Fruit fly (Drosophila melanogaster) whole organism, embryonic: ENCODE measurements around the gene Art3.

Experiments
- B-H1 ChIP-seq: fragments of 200-800 bp; sonication (Bioruptor generic); IDR thresholded peaks from 3 replicates; pipeline ENCODE4 v1.3.6; 2022; ENCODE audit warnings: missing biosample characterization, missing genetic modification characterization
- CG12071 ChIP-seq: fragments of 200-800 bp; sonication (Bioruptor generic); optimal IDR thresholded peaks from 3 replicates; lab custom pipeline; 2018; ENCODE audit warnings: missing biosample characterization, mild to moderate bottlenecking, missing genetic modification characterization
- CG12219 ChIP-seq: fragments of 200-800 bp; sonication (Bioruptor generic); optimal IDR thresholded peaks from 3 replicates; lab custom pipeline; 2018; ENCODE audit warnings: missing biosample characterization, mild to moderate bottlenecking, missing genetic modification characterization
- CG1602 ChIP-seq: fragments of 200-800 bp; sonication (Bioruptor generic); optimal IDR thresholded peaks from 3 replicates; lab custom pipeline; 2016; ENCODE audit warnings: missing biosample characterization, missing genetic modification characterization
- CG17186 ChIP-seq: fragments of 200-800 bp; sonication (Bioruptor generic); optimal IDR thresholded peaks from 3 replicates; lab custom pipeline; 2017; ENCODE audit warnings: missing biosample characterization, missing genetic modification reagents, missing genetic modification characterization
- CG2202 ChIP-seq: fragments of 200-800 bp; sonication (Bioruptor generic); optimal IDR thresholded peaks from 2 replicates; lab custom pipeline; 2018; ENCODE audit warnings: missing biosample characterization, mild to moderate bottlenecking, missing genetic modification characterization
- CG30020 ChIP-seq: fragments of 200-800 bp; optimal IDR thresholded peaks from 2 replicates; lab custom pipeline; 2019; ENCODE audit warnings: missing biosample characterization, mild to moderate bottlenecking, missing genetic modification characterization, moderate library complexity
- CG31388 ChIP-seq: fragments of 200-800 bp; sonication (Bioruptor generic); optimal IDR thresholded peaks from 2 replicates; lab custom pipeline; 2016; ENCODE audit warnings: missing biosample characterization, missing genetic modification characterization
- CG42726 ChIP-seq: fragments of 200-800 bp; sonication (Bioruptor generic); IDR thresholded peaks from 2 replicates; pipeline ENCODE4 v1.3.6; 2022; ENCODE audit warnings: missing biosample characterization, missing genetic modification characterization; ENCODE audit not compliant: partially characterized antibody
- CG8089 ChIP-seq: fragments of 200-800 bp; sonication (Bioruptor generic); optimal IDR thresholded peaks from 3 replicates; lab custom pipeline; 2016; ENCODE audit warnings: missing biosample characterization, missing genetic modification characterization
- CG9797 ChIP-seq: fragments of 200-800 bp; sonication (Bioruptor generic); optimal IDR thresholded peaks from 3 replicates; lab custom pipeline; 2018; ENCODE audit warnings: missing biosample characterization, mild to moderate bottlenecking, missing genetic modification characterization
- D19A ChIP-seq: fragments of 200-800 bp; optimal IDR thresholded peaks from 3 replicates; lab custom pipeline; 2019; ENCODE audit warnings: missing biosample characterization, mild to moderate bottlenecking, missing genetic modification characterization, moderate library complexity
- Dip2 ChIP-seq: fragments of 200-800 bp; sonication (Bioruptor generic); IDR thresholded peaks from 2 replicates; pipeline ENCODE4 v1.3.6; 2022; ENCODE audit warnings: missing biosample characterization, missing genetic modification characterization
- Dip3 ChIP-seq: fragments of 200-800 bp; sonication (Bioruptor generic); optimal IDR thresholded peaks from 3 replicates; lab custom pipeline; 2016; ENCODE audit warnings: missing biosample characterization, missing genetic modification characterization
- Elba2 ChIP-seq: fragments of 200-800 bp; sonication (Bioruptor generic); optimal IDR thresholded peaks from 3 replicates; lab custom pipeline; 2016; ENCODE audit warnings: missing biosample characterization, missing genetic modification characterization
- Ets97D ChIP-seq: fragments of 200-800 bp; sonication (Bioruptor generic); optimal IDR thresholded peaks from 3 replicates; lab custom pipeline; 2016; ENCODE audit warnings: missing biosample characterization, missing genetic modification characterization
- HLHmδ ChIP-seq: fragments of 200-800 bp; sonication (Bioruptor generic); optimal IDR thresholded peaks from 2 replicates; lab custom pipeline; 2018; ENCODE audit warnings: missing biosample characterization, mild to moderate bottlenecking, missing genetic modification characterization, moderate library complexity
- HmgD ChIP-seq: fragments of 200-800 bp; sonication (Bioruptor generic); optimal IDR thresholded peaks from 3 replicates; lab custom pipeline; 2016; ENCODE audit warnings: missing biosample characterization, missing genetic modification characterization
- Lhr ChIP-seq: fragments of 200-800 bp; sonication (Bioruptor generic); optimal IDR thresholded peaks from 3 replicates; lab custom pipeline; 2017; ENCODE audit warnings: mild to moderate bottlenecking, missing biosample characterization, missing genetic modification reagents, missing genetic modification characterization
- Med ChIP-seq: fragments of 200-800 bp; sonication (Bioruptor generic); peaks from one replicate; lab custom pipeline; 2016; ENCODE audit warnings: missing biosample characterization, missing genetic modification characterization, mild to moderate bottlenecking, inconsistent platforms, moderate library complexity
- Mes4 ChIP-seq: fragments of 200-800 bp; sonication (Bioruptor generic); optimal IDR thresholded peaks from 2 replicates; lab custom pipeline; 2016; ENCODE audit warnings: missing biosample characterization, missing genetic modification characterization
- Ravus ChIP-seq: fragments of 200-800 bp; sonication (Bioruptor generic); IDR thresholded peaks from 2 replicates; pipeline ENCODE4 v1.3.6; 2022; ENCODE audit warnings: missing biosample characterization, missing genetic modification characterization
- Ssrp ChIP-seq: fragments of 200-800 bp; sonication (Bioruptor generic); optimal IDR thresholded peaks from 2 replicates; lab custom pipeline; 2018; ENCODE audit warnings: missing biosample characterization, mild to moderate bottlenecking, missing genetic modification characterization, moderate library complexity
- YL-1 ChIP-seq: fragments of 200-800 bp; sonication (Bioruptor generic); optimal IDR thresholded peaks from 3 replicates; lab custom pipeline; 2017; ENCODE audit warnings: missing biosample characterization, mild to moderate bottlenecking, missing genetic modification characterization
- bowl ChIP-seq: fragments of 200-800 bp; sonication (Bioruptor generic); IDR thresholded peaks from 2 replicates; pipeline ENCODE4 v1.3.6; 2022; ENCODE audit warnings: missing biosample characterization, missing genetic modification characterization
- crc ChIP-seq: fragments of 200-800 bp; sonication (Bioruptor generic); optimal IDR thresholded peaks from 2 replicates; lab custom pipeline; 2016; ENCODE audit warnings: missing biosample characterization, missing genetic modification characterization
- cwo ChIP-seq: fragments of 200-800 bp; sonication (Bioruptor generic); optimal IDR thresholded peaks from 3 replicates; lab custom pipeline; 2017; ENCODE audit warnings: missing biosample characterization, missing genetic modification characterization, mild to moderate bottlenecking, moderate library complexity, missing genetic modification reagents
- dysf ChIP-seq: fragments of 200-800 bp; sonication (Bioruptor generic); IDR thresholded peaks from 3 replicates; pipeline ENCODE4 v1.3.6; 2022; ENCODE audit warnings: missing biosample characterization, missing genetic modification characterization
- emc ChIP-seq: fragments of 200-800 bp; sonication (Bioruptor generic); optimal IDR thresholded peaks from 2 replicates; lab custom pipeline; 2016; ENCODE audit warnings: missing biosample characterization, missing genetic modification characterization
- fd96Cb ChIP-seq: fragments of 200-800 bp; sonication (Bioruptor generic); optimal IDR thresholded peaks from 2 replicates; lab custom pipeline; 2018; ENCODE audit warnings: missing biosample characterization, mild to moderate bottlenecking, missing genetic modification characterization, moderate library complexity
- fru ChIP-seq: fragments of >200 bp; optimal IDR thresholded peaks from 2 replicates; lab custom pipeline; 2017
- gro ChIP-seq: fragments of 200-800 bp; sonication (Bioruptor generic); optimal IDR thresholded peaks from 2 replicates; lab custom pipeline; 2016; ENCODE audit warnings: missing biosample characterization, missing genetic modification characterization
- gsb ChIP-seq: fragments of 200-800 bp; sonication (Bioruptor generic); IDR thresholded peaks from 2 replicates; pipeline ENCODE4 v1.3.6; 2022; ENCODE audit warnings: missing biosample characterization, missing genetic modification characterization
- insv ChIP-seq, 2 experiments: fragments of 200-800 bp; sonication (Bioruptor generic); optimal IDR thresholded peaks; 3 replicates each; lab custom pipeline; 2016 to 2018; ENCODE audit warnings: missing biosample characterization in 2 of 2, missing genetic modification characterization in 2 of 2
- inv ChIP-seq: fragments of 200-800 bp; sonication (Bioruptor generic); IDR thresholded peaks from 2 replicates; pipeline ENCODE4 v1.3.6; 2022; ENCODE audit warnings: missing biosample characterization, missing genetic modification characterization; ENCODE audit not compliant: partially characterized antibody
- lmd ChIP-seq: fragments of 200-800 bp; sonication (Bioruptor generic); IDR thresholded peaks from 2 replicates; pipeline ENCODE4 v1.3.6; 2022; ENCODE audit warnings: missing biosample characterization, missing genetic modification characterization
- lov ChIP-seq, 2 experiments: fragments of 200-800 bp in 1 of 2; fragments of >200 bp in 1 of 2; sonication (Bioruptor generic) in 1 of 2; IDR thresholded peaks in 1 of 2; optimal IDR thresholded peaks in 1 of 2; 2 replicates in 1 of 2; 3 replicates in 1 of 2; pipeline versions ENCODE4 v1.3.6 to Lab custom; 2017 to 2022; ENCODE audit warnings: missing biosample characterization in 1 of 2, missing genetic modification characterization in 1 of 2
- nerfin-2 ChIP-seq: fragments of 200-800 bp; sonication (Bioruptor generic); IDR thresholded peaks from 2 replicates; pipeline ENCODE4 v1.3.6; 2022; ENCODE audit warnings: missing biosample characterization, missing genetic modification characterization; ENCODE audit not compliant: partially characterized antibody
- oc ChIP-seq: fragments of 200-800 bp; sonication (Bioruptor generic); optimal IDR thresholded peaks from 2 replicates; lab custom pipeline; 2018; ENCODE audit warnings: missing biosample characterization, mild to moderate bottlenecking, missing genetic modification characterization, moderate library complexity
- pzg ChIP-seq: fragments of 200-800 bp; sonication (Bioruptor generic); optimal IDR thresholded peaks from 3 replicates; lab custom pipeline; 2018; ENCODE audit warnings: missing biosample characterization, mild to moderate bottlenecking, missing genetic modification characterization, moderate library complexity
- rib ChIP-seq: fragments of 200-800 bp; sonication (Bioruptor generic); IDR thresholded peaks from 2 replicates; pipeline ENCODE4 v1.3.6; 2022; ENCODE audit warnings: missing biosample characterization, missing genetic modification characterization
- sd ChIP-seq: fragments of 200-800 bp; sonication (Bioruptor generic); optimal IDR thresholded peaks from 3 replicates; lab custom pipeline; 2018; ENCODE audit warnings: missing biosample characterization, mild to moderate bottlenecking, missing genetic modification characterization, moderate library complexity
- sisA ChIP-seq: fragments of 200-800 bp; sonication (Bioruptor generic); IDR thresholded peaks from 2 replicates; pipeline ENCODE4 v1.3.6; 2022; ENCODE audit warnings: missing biosample characterization, missing genetic modification characterization
- slou ChIP-seq: fragments of 200-800 bp; sonication (Bioruptor generic); optimal IDR thresholded peaks from 3 replicates; lab custom pipeline; 2016; ENCODE audit warnings: missing biosample characterization, missing genetic modification characterization
- ssp ChIP-seq: fragments of 200-800 bp; sonication (Bioruptor generic); IDR thresholded peaks from 2 replicates; pipeline ENCODE4 v1.3.6; 2022; ENCODE audit warnings: missing biosample characterization, missing genetic modification characterization
- toy ChIP-seq: fragments of 200-800 bp; sonication (Bioruptor generic); IDR thresholded peaks from 2 replicates; pipeline ENCODE4 v1.3.6; 2022; ENCODE audit warnings: missing biosample characterization, missing genetic modification characterization
- twi ChIP-seq: fragments of 200-800 bp; optimal IDR thresholded peaks from 2 replicates; lab custom pipeline; 2019; ENCODE audit warnings: missing biosample characterization, mild to moderate bottlenecking, missing genetic modification characterization, moderate library complexity
- zen ChIP-seq: fragments of 200-800 bp; sonication (Bioruptor generic); optimal IDR thresholded peaks from 3 replicates; lab custom pipeline; 2018; ENCODE audit warnings: missing biosample characterization, mild to moderate bottlenecking, missing genetic modification characterization, moderate library complexity

Art3 gene

dm6 chr3R:15196134-15197034, 32.8 kb downstream of the Art3 start, which contains the start of the genes Kpc1 and CG42542 (continued):
- TF ChIP-seq gro (GFP tag; lab: Kevin White, UChicago) (peak; percentile 86), twi (tag; lab: Kevin White, UChicago) (peak; percentile 48), Mes4 (GFP tag; lab: Kevin White, UChicago) (peak; percentile 10), Med (GFP tag; lab: Kevin White, UChicago) (peak; percentile 95), emc (GFP tag; lab: Kevin White, UChicago) (peak; percentile 27), lmd (GFP tag; lab: Robert Waterston, UW) (0 out of 2 replicates have a peak, but pooled peaks have one; percentile 35), zen (tag; lab: Kevin White, UChicago) (peak; percentile 26), crc (GFP tag; lab: Kevin White, UChicago) (peak; percentile 8), HLHmδ (GFP tag; lab: Kevin White, UChicago) (peak; percentile 63), Lhr (GFP tag; lab: Kevin White, UChicago) (peak; percentile 56), slou (GFP tag; lab: Kevin White, UChicago) (peak; percentile 53), cwo (GFP tag; lab: Kevin White, UChicago) (peak; percentile 58), CG8089 (GFP tag; lab: Kevin White, UChicago) (peak; percentile 56), CG31388 (GFP tag; lab: Kevin White, UChicago) (peak; percentile 37), fru (lab: Kevin White, UChicago) (no peak), B-H1 (GFP tag; lab: Robert Waterston, UW) (no peak; the same call in 2 of the 3 replicates), CG30020 (tag; lab: Kevin White, UChicago) (peak; percentile 54), Dip3 (peak; percentile 73), insv (GFP tag; optimal IDR thresholded peaks at IDR 0.05; lab: Kevin White, UChicago) (peak in 1 of 2 experiments; percentile 29), YL-1 (GFP tag; lab: Kevin White, UChicago) (peak; percentile 63), pzg (GFP tag; lab: Kevin White, UChicago) (peak; percentile 93), Ravus (GFP tag; lab: Robert Waterston, UW) (no peak), sisA (GFP tag; lab: Robert Waterston, UW) (peak; percentile 37; the same call in 1 of the 2 replicates), rib (GFP tag; lab: Robert Waterston, UW) (no peak), CG12071 (GFP tag; lab: Kevin White, UChicago) (no peak), Dip2 (GFP tag; lab: Robert Waterston, UW) (no peak), toy (GFP tag; lab: Robert Waterston, UW) (no peak), Ssrp (tag; lab: Kevin White, UChicago) (peak; percentile 62), oc (tag; lab: Kevin White, UChicago) (no peak), Ets97D (peak; percentile 63), ssp (GFP tag; lab: Robert Waterston, UW) (no peak), bowl (GFP tag; lab: Robert Waterston, UW) (0 out of 2 replicates have a peak, but pooled peaks have one; percentile 39), CG12219 (GFP tag; lab: Kevin White, UChicago) (no peak), inv (GFP tag; lab: Robert Waterston, UW) (peak; percentile 90), dysf (GFP tag; lab: Robert Waterston, UW) (peak; percentile 44; the same call in 1 of the 3 replicates), sd (no peak), CG1602 (GFP tag; lab: Kevin White, UChicago) (peak; percentile 79), CG17186 (GFP tag; lab: Kevin White, UChicago) (peak; percentile 20), fd96Cb (tag; lab: Kevin White, UChicago) (peak; percentile 30), CG2202 (tag; lab: Kevin White, UChicago) (peak; percentile 26), HmgD (GFP tag; lab: Kevin White, UChicago) (peak; percentile 73), gsb (GFP tag; lab: Robert Waterston, UW) (no peak), CG9797 (GFP tag; lab: Kevin White, UChicago) (peak; percentile 36), lov (optimal IDR thresholded peaks at IDR 0.05; lab: Kevin White, UChicago) (no peak), lov (GFP tag; IDR thresholded peaks at IDR 0.05; lab: Robert Waterston, UW) (no peak), D19A (no peak), CG42726 (GFP tag; lab: Robert Waterston, UW) (peak; percentile 84), Elba2 (GFP tag; lab: Kevin White, UChicago) (no peak), nerfin-2 (GFP tag; lab: Robert Waterston, UW) (peak; percentile 70)
